Worm (Caenorhabditis elegans) whole organism, L4 larva: ENCODE data around the gene cyp-25A2.

Source experiments
- F37D6.2 ChIP-seq: sonication (generic microtip); optimal IDR thresholded peaks from 2 replicates; lab custom pipeline; 2016; ENCODE audit warnings: mild to moderate bottlenecking, missing genetic modification characterization, missing compliant biosample characterization
- F44E2.7 ChIP-seq: fragments of 200-800 bp; sonication (Bioruptor generic); IDR thresholded peaks from 2 replicates; pipeline ENCODE4 v2.1.2; 2022; ENCODE audit warnings: missing genetic modification characterization, missing compliant biosample characterization
- R02D3.7 ChIP-seq: fragments of 150-350 bp; sonication (generic microtip); optimal IDR thresholded peaks from 3 replicates; lab custom pipeline; 2014; ENCODE audit warnings: missing biosample characterization, missing genetic modification characterization
- Y105C5A.15 ChIP-seq: fragments of 200-800 bp; sonication (Bioruptor generic); IDR thresholded peaks from 2 replicates; pipeline ENCODE4 v1.3.6; 2022; ENCODE audit warnings: missing genetic modification characterization, missing compliant biosample characterization
- Y5F2A.4 ChIP-seq: fragments of 200-800 bp; sonication (Bioruptor generic); optimal IDR thresholded peaks from 2 replicates; lab custom pipeline; 2018; ENCODE audit warnings: mild to moderate bottlenecking, missing genetic modification characterization, missing compliant biosample characterization
- ZK546.5 ChIP-seq, 2 experiments: sonication (generic microtip); optimal IDR thresholded peaks; 2 replicates each; lab custom pipeline; 2017; ENCODE audit warnings: missing biosample characterization in 2 of 2, missing genetic modification characterization in 2 of 2
- aha-1 ChIP-seq: fragments of 150-350 bp; peaks from one replicate; lab custom pipeline; 2014; ENCODE audit warnings: missing biosample characterization, missing genetic modification characterization
- ama-1 ChIP-seq: fragments of 150-350 bp; optimal IDR thresholded peaks from 2 replicates; lab custom pipeline; 2014; ENCODE audit warnings: inconsistent platforms, mixed read lengths
- ceh-28 ChIP-seq: fragments of 150-350 bp; optimal IDR thresholded peaks from 2 replicates; lab custom pipeline; 2014; ENCODE audit warnings: missing biosample characterization, missing genetic modification reagents, missing genetic modification characterization
- ceh-44 ChIP-seq: fragments of 200-800 bp; sonication (Bioruptor generic); IDR thresholded peaks from 2 replicates; pipeline ENCODE4 v1.3.6; 2022; ENCODE audit warnings: missing genetic modification reagents, missing genetic modification characterization, missing compliant biosample characterization
- daf-12 ChIP-seq: fragments of 150-350 bp; optimal IDR thresholded peaks from 2 replicates; lab custom pipeline; 2014; ENCODE audit warnings: missing biosample characterization, missing genetic modification reagents, missing genetic modification characterization
- daf-8 ChIP-seq: fragments of 200-800 bp; sonication (Bioruptor generic); IDR thresholded peaks from 2 replicates; pipeline ENCODE4 v1.3.6; 2022; ENCODE audit warnings: missing genetic modification characterization, missing compliant biosample characterization
- dmd-8 ChIP-seq: fragments of 200-800 bp; sonication (Bioruptor generic); IDR thresholded peaks from 2 replicates; pipeline ENCODE4 v1.3.6; 2022; ENCODE audit warnings: missing genetic modification characterization, missing compliant biosample characterization
- dpl-1 ChIP-seq: fragments of 150-350 bp; optimal IDR thresholded peaks from 2 replicates; lab custom pipeline; 2014; ENCODE audit warnings: missing biosample characterization, missing genetic modification reagents, missing genetic modification characterization
- duxl-1 ChIP-seq: sonication (generic microtip); optimal IDR thresholded peaks from 2 replicates; lab custom pipeline; 2016; ENCODE audit warnings: mild to moderate bottlenecking, missing genetic modification characterization, moderate library complexity, missing compliant biosample characterization; ENCODE audit not compliant: poor library complexity
- egl-27 ChIP-seq: sonication (generic microtip); optimal IDR thresholded peaks from 3 replicates; lab custom pipeline; 2017; ENCODE audit warnings: missing biosample characterization, missing genetic modification reagents, missing genetic modification characterization
- hif-1 ChIP-seq, 2 experiments: sonication (generic microtip); optimal IDR thresholded peaks; 2 replicates each; lab custom pipeline; 2016 to 2017; ENCODE audit warnings: missing compliant biosample characterization in 2 of 2, missing genetic modification characterization in 2 of 2, missing genetic modification reagents in 2 of 2, missing genotype in 2 of 2, mild to moderate bottlenecking in 1 of 2
- hlh-11 ChIP-seq: fragments of 200-800 bp; sonication (Bioruptor generic); optimal IDR thresholded peaks from 2 replicates; lab custom pipeline; 2018; ENCODE audit warnings: mild to moderate bottlenecking, missing genetic modification characterization, missing compliant biosample characterization
- hlh-30 ChIP-seq: sonication (generic microtip); optimal IDR thresholded peaks from 2 replicates; lab custom pipeline; 2017; ENCODE audit warnings: antibody characterized with exemption, mild to moderate bottlenecking, missing genetic modification characterization, missing compliant biosample characterization; ENCODE audit not compliant: insufficient read depth
- jun-1 ChIP-seq: fragments of 150-350 bp; optimal IDR thresholded peaks from 2 replicates; lab custom pipeline; 2014; ENCODE audit warnings: missing biosample characterization, missing genetic modification reagents, missing genetic modification characterization
- lin-15B ChIP-seq: fragments of 150-350 bp; sonication (generic microtip); optimal IDR thresholded peaks from 3 replicates; lab custom pipeline; 2014; ENCODE audit warnings: missing biosample characterization, missing genetic modification characterization
- lin-29 ChIP-seq: fragments of 200-800 bp; sonication (Bioruptor generic); IDR thresholded peaks from 2 replicates; pipeline ENCODE4 v1.3.6; 2022; ENCODE audit warnings: missing genetic modification reagents, missing genetic modification characterization, missing compliant biosample characterization
- lsy-2 ChIP-seq, 2 experiments: fragments of 150-350 bp in 1 of 2; sonication (generic microtip) in 1 of 2; optimal IDR thresholded peaks; 2 replicates each; lab custom pipeline; 2014 to 2017; ENCODE audit warnings: missing biosample characterization in 2 of 2, missing genetic modification characterization in 2 of 2
- mdt-29 ChIP-seq: fragments of 200-800 bp; sonication (Bioruptor generic); IDR thresholded peaks from 2 replicates; pipeline ENCODE4 v1.3.6; 2022; ENCODE audit warnings: missing genetic modification reagents, missing genetic modification characterization, missing compliant biosample characterization
- mep-1 ChIP-seq: fragments of 150-350 bp; sonication (generic microtip); optimal IDR thresholded peaks from 3 replicates; lab custom pipeline; 2014; ENCODE audit warnings: missing biosample characterization, missing genetic modification characterization
- mes-2 ChIP-seq: sonication (generic microtip); optimal IDR thresholded peaks from 2 replicates; lab custom pipeline; 2016; ENCODE audit warnings: missing genotype, mild to moderate bottlenecking, missing genetic modification characterization, missing compliant biosample characterization; ENCODE audit not compliant: poor library complexity, severe bottlenecking
- mxl-3 ChIP-seq: fragments of 200-800 bp; sonication (Bioruptor generic); optimal IDR thresholded peaks from 2 replicates; lab custom pipeline; 2018; ENCODE audit warnings: mild to moderate bottlenecking, missing genetic modification characterization, missing compliant biosample characterization
- nhr-10 ChIP-seq: fragments of 150-350 bp; optimal IDR thresholded peaks from 2 replicates; lab custom pipeline; 2014; ENCODE audit warnings: missing biosample characterization, missing genetic modification characterization
- nhr-102 ChIP-seq: sonication (generic microtip); optimal IDR thresholded peaks from 2 replicates; lab custom pipeline; 2016; ENCODE audit warnings: mild to moderate bottlenecking, missing genetic modification characterization, moderate library complexity, missing compliant biosample characterization
- nhr-111 ChIP-seq: fragments of 200-800 bp; sonication (Bioruptor generic); optimal IDR thresholded peaks from 2 replicates; lab custom pipeline; 2018; ENCODE audit warnings: mild to moderate bottlenecking, missing genetic modification characterization, missing compliant biosample characterization
- nhr-28 ChIP-seq: fragments of 150-350 bp; optimal IDR thresholded peaks from 2 replicates; lab custom pipeline; 2014; ENCODE audit warnings: missing biosample characterization, missing genetic modification characterization
- nhr-41 ChIP-seq: fragments of 200-800 bp; sonication (Bioruptor generic); IDR thresholded peaks from 2 replicates; pipeline ENCODE4 v1.3.6; 2022; ENCODE audit warnings: missing genetic modification reagents, missing genetic modification characterization, missing compliant biosample characterization
- nhr-48 ChIP-seq: sonication (generic microtip); optimal IDR thresholded peaks from 2 replicates; lab custom pipeline; 2016; ENCODE audit warnings: mild to moderate bottlenecking, missing genetic modification characterization, missing compliant biosample characterization
- nhr-76 ChIP-seq: fragments of 150-350 bp; optimal IDR thresholded peaks from 2 replicates; lab custom pipeline; 2014; ENCODE audit warnings: missing biosample characterization, missing genetic modification characterization
- set-16 ChIP-seq: fragments of 200-800 bp; sonication (Bioruptor generic); IDR thresholded peaks from 2 replicates; pipeline ENCODE4 v1.3.6; 2022; ENCODE audit warnings: missing genetic modification reagents, missing genetic modification characterization, missing compliant biosample characterization
- skn-1 ChIP-seq: fragments of 150-350 bp; optimal IDR thresholded peaks from 2 replicates; lab custom pipeline; 2014; ENCODE audit warnings: missing biosample characterization, missing genetic modification characterization
- spr-3 ChIP-seq: fragments of 200-800 bp; sonication (Bioruptor generic); optimal IDR thresholded peaks from 2 replicates; lab custom pipeline; 2018; ENCODE audit warnings: mild to moderate bottlenecking, missing genetic modification characterization, missing compliant biosample characterization
- tra-1 ChIP-seq: fragments of 200-800 bp; sonication (Bioruptor generic); IDR thresholded peaks from 2 replicates; pipeline ENCODE4 v1.3.6; 2022; ENCODE audit warnings: missing genetic modification reagents, missing genetic modification characterization, missing compliant biosample characterization
- unc-62 ChIP-seq, 3 experiments: fragments of 150-350 bp in 1 of 3; sonication (generic microtip); optimal IDR thresholded peaks in 2 of 3; peaks in 1 of 3; 1 replicate in 1 of 3; 2 replicates in 2 of 3; lab custom pipeline; 2014 to 2017; ENCODE audit warnings: missing biosample characterization in 3 of 3, missing genetic modification characterization in 3 of 3, missing genetic modification reagents in 3 of 3, missing genotype in 1 of 3
- vab-7 ChIP-seq: fragments of 200-800 bp; sonication (Bioruptor generic); IDR thresholded peaks from 2 replicates; pipeline ENCODE4 v1.3.6; 2022; ENCODE audit warnings: missing genetic modification reagents, missing genetic modification characterization, missing compliant biosample characterization
- zag-1 ChIP-seq: fragments of 150-350 bp; optimal IDR thresholded peaks from 2 replicates; lab custom pipeline; 2014; ENCODE audit warnings: missing biosample characterization, missing genetic modification characterization
- zfp-2 ChIP-seq: sonication (generic microtip); optimal IDR thresholded peaks from 2 replicates; lab custom pipeline; 2016; ENCODE audit warnings: mild to moderate bottlenecking, missing genetic modification characterization, missing compliant biosample characterization
- ztf-11 ChIP-seq: fragments of 150-350 bp; optimal IDR thresholded peaks from 2 replicates; lab custom pipeline; 2014; ENCODE audit warnings: missing biosample characterization, missing genetic modification characterization

Gene cyp-25A2

ce11 chrIII:3820134-3820533 is 14.9 kb upstream of the cyp-25A2 start (continued):
- TF ChIP-seq mes-2 (tag; lab: Kevin White, UChicago), result peak; percentile 64
- TF ChIP-seq ceh-28 (tag; lab: Kevin White, UChicago), result no peak
- TF ChIP-seq nhr-28 (tag; lab: Kevin White, UChicago), result peak; percentile 89
- TF ChIP-seq F37D6.2 (tag; lab: Kevin White, UChicago), result no peak
- peak; percentile 46 for TF ChIP-seq nhr-48 (tag; lab: Kevin White, UChicago)
- no peak for TF ChIP-seq spr-3 (GFP tag; lab: Kevin White, UChicago)
- TF ChIP-seq ceh-44 (GFP tag; lab: Robert Waterston, UW), result no peak
- no peak for TF ChIP-seq Y5F2A.4
- no peak for TF ChIP-seq lin-29 (GFP tag; lab: Robert Waterston, UW)
- TF ChIP-seq dmd-8 (GFP tag; lab: Robert Waterston, UW), result no peak
- TF ChIP-seq zfp-2, result no peak
- TF ChIP-seq duxl-1 (tag; lab: Kevin White, UChicago), result no peak
- TF ChIP-seq ama-1, result no peak
- TF ChIP-seq lsy-2 (tag; optimal IDR thresholded peaks at IDR 0.05; lab: Kevin White, UChicago), result peak in 1 of 2 experiments; percentile 75
- TF ChIP-seq set-16 (GFP tag; lab: Robert Waterston, UW), result peak; percentile 31; the same call in 1 of the 2 replicates
- no peak for TF ChIP-seq daf-8 (GFP tag; lab: Robert Waterston, UW)
- TF ChIP-seq ztf-11 (tag; lab: Kevin White, UChicago), result no peak
- no peak for TF ChIP-seq daf-12 (tag; lab: Kevin White, UChicago)
- TF ChIP-seq nhr-111 (GFP tag; lab: Kevin White, UChicago), result no peak
- no peak for TF ChIP-seq vab-7
- no peak for TF ChIP-seq egl-27 (tag; lab: Kevin White, UChicago)
- TF ChIP-seq tra-1 (GFP tag; lab: Robert Waterston, UW), result no peak
- no peak for TF ChIP-seq mdt-29 (GFP tag; lab: Robert Waterston, UW)
- TF ChIP-seq dpl-1, result peak; percentile 46
- no peak for TF ChIP-seq skn-1 (tag; lab: Kevin White, UChicago)
- TF ChIP-seq nhr-102 (tag; lab: Kevin White, UChicago), result peak; percentile 11
- TF ChIP-seq Y105C5A.15 (GFP tag; lab: Robert Waterston, UW), result no peak
- TF ChIP-seq mep-1 (tag; lab: Kevin White, UChicago), result peak; percentile 77
- peak; percentile 91 for TF ChIP-seq hlh-11 (tag; lab: Kevin White, UChicago)

- TF ChIP-seq ZK546.5 (tag; optimal IDR thresholded peaks at IDR 0.05; lab: Kevin White, UChicago) (no peak), hif-1 (tag; optimal IDR thresholded peaks at IDR 0.05; lab: Kevin White, UChicago) (no peak), nhr-10 (no peak), nhr-41 (GFP tag; lab: Robert Waterston, UW) (no peak), hlh-30 (tag; lab: Kevin White, UChicago) (peak; percentile 18), mxl-3 (GFP tag; lab: Kevin White, UChicago) (no peak), F44E2.7 (GFP tag; lab: Robert Waterston, UW) (no peak), R02D3.7 (tag; lab: Kevin White, UChicago) (no peak), nhr-28 (tag; lab: Kevin White, UChicago) (no peak), mdt-29 (GFP tag; lab: Robert Waterston, UW) (no peak), nhr-76 (tag; lab: Kevin White, UChicago) (no peak), lin-15B (tag; lab: Kevin White, UChicago) (no peak), jun-1 (tag; lab: Kevin White, UChicago) (no peak), aha-1 (tag; lab: Kevin White, UChicago) (no peak), mes-2 (tag; lab: Kevin White, UChicago) (peak; percentile 27), unc-62 (GFP tag; optimal IDR thresholded peaks at IDR 0.05 in 1 of 2; lab: Kevin White, UChicago) (peak in 1 of 2 experiments; percentile 27), unc-62 (tag; optimal IDR thresholded peaks at IDR 0.05; lab: Kevin White, UChicago) (no peak), zag-1 (tag; lab: Kevin White, UChicago) (no peak)
These were observed 13.0 kb upstream of the cyp-25A2 start, which contains the start of gene amx-1 for ce11 chrIII:3821969-3822453. TSS of gene amx-1 (plus strand) at chrIII:3822403.
